Worm (Caenorhabditis elegans): ENCODE data around the gene mig-2.

Gene mig-2

DNA sequence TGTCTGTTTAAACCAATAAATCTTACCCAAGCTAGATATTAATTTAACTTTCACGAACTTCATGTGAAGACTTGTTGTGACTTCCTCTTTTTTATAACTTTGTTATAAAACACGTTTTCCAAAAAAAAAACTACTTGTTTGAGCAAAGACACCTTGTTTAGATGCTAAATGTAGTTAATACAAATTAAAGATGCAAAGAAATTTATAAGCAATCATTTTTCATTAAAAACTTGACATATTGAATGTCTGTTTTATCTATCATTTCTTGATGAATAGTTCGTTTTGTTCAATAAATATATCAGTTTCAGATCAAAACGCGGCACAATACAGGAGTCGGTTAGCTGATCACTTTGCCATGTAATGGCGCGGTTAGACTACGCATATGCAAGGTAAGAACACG lies 23.8 kb downstream of the mig-2 start, which contains the start of gene frm-3:
TSS of gene frm-3 (plus strand) at position 301 of the 400 bp plus-strand sequence.
- no peak for TF ChIP-seq lsy-2 (tag; optimal IDR thresholded peaks at IDR 0.05)
- no peak for TF ChIP-seq blmp-1 (tag; optimal IDR thresholded peaks at IDR 0.05)
- no peak for TF ChIP-seq mab-5 (tag; optimal IDR thresholded peaks at IDR 0.05)
- TF ChIP-seq pha-4 (tag; optimal IDR thresholded peaks at IDR 0.05), result no peak
- TF ChIP-seq hlh-1 (tag; optimal IDR thresholded peaks at IDR 0.05), result no peak
- no peak for TF ChIP-seq mls-2 (tag; optimal IDR thresholded peaks at IDR 0.05)
- no peak for TF ChIP-seq elt-1 (tag; optimal IDR thresholded peaks at IDR 0.05; ENCODE audit: borderline replicate concordance, insufficient read depth)
- TF ChIP-seq sem-2 (GFP tag; optimal IDR thresholded peaks at IDR 0.05), result no peak
- TF ChIP-seq tbx-8 (GFP tag; optimal IDR thresholded peaks at IDR 0.05), result no peak
- TF ChIP-seq nhr-237 (tag; optimal IDR thresholded peaks at IDR 0.05), result no peak
- TF ChIP-seq zip-8 (tag; optimal IDR thresholded peaks at IDR 0.05), result no peak
- TF ChIP-seq ceh-39 (tag; optimal IDR thresholded peaks at IDR 0.05), result no peak
- TF ChIP-seq unc-62 (GFP tag; optimal IDR thresholded peaks at IDR 0.05), result no peak
- no peak for TF ChIP-seq elt-3 (tag; optimal IDR thresholded peaks at IDR 0.05)
- TF ChIP-seq nhr-28 (tag; optimal IDR thresholded peaks at IDR 0.05), result no peak
- no peak for TF ChIP-seq nhr-76 (tag; optimal IDR thresholded peaks at IDR 0.05)

DNA sequence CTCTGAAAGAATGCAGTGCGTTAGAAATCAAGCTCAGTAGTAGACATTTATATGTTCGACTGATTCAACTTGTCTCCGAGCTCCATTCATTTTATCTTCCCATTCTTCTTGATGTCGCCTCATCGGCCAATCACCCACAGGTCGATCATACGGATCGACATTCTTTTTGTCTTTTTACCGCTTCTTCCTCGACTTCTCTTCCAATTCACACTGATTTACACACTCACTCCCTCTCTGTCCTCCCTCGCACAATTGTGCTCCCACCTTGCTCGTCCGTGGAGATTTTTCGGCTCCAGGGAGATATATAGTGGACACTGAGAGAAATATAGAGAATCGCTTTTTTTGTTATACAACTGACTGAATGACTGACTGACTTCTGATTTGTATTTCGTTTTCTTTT lies 25.8 kb downstream of the mig-2 start:
- TF ChIP-seq unc-120 (tag; optimal IDR thresholded peaks at IDR 0.05; ENCODE audit: poor library complexity, severe bottlenecking) (peak; percentile 37), ceh-83 (GFP tag; optimal IDR thresholded peaks at IDR 0.05) (no peak)

DNA sequence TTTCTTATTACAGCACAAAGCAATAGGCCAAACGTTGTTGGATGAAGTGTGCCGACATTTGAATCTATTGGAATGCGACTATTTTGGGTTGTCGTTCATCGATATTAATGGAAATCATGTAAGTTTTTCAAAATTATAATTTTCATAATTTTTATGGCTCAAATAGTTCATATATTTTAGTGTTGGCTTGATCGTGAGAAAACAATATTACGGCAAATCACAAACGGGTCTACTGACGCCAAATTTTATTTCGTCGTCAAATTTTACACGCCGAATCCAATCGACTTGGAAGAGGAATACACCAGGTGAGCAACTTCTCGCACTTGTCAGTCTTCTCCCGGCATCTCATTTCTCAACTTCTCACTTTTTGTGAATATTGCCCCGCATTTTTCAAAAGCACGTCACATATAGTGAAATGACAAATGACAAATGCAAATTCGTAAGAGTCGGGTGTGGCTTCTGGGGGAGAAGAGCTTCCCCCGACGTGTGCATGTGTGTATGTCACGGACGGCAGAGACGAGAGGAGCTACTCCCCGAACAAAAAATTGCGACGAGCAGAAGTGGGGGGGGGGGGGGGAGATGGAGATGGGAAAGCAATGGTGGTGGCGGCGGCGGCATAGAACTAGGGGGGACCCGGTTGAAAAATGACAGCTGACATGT lies 28.2 kb downstream of the mig-2 start:
- TF ChIP-seq blmp-1 (tag; optimal IDR thresholded peaks at IDR 0.05) (no peak), ztf-11 (tag; optimal IDR thresholded peaks at IDR 0.05) (no peak), unc-120 (tag; optimal IDR thresholded peaks at IDR 0.05; ENCODE audit: poor library complexity, severe bottlenecking) (peak; percentile 55), nhr-237 (tag; optimal IDR thresholded peaks at IDR 0.05) (no peak), pha-4 (tag; optimal IDR thresholded peaks at IDR 0.05) (no peak), nhr-2 (tag; optimal IDR thresholded peaks at IDR 0.05) (no peak), mep-1 (tag; optimal IDR thresholded peaks at IDR 0.05) (no peak), nhr-76 (tag; optimal IDR thresholded peaks at IDR 0.05) (no peak), cnd-1 (tag; optimal IDR thresholded peaks at IDR 0.05) (no peak), sptf-1 (tag; optimal IDR thresholded peaks at IDR 0.05) (no peak), lin-13 (tag; optimal IDR thresholded peaks at IDR 0.05) (no peak), drap-1 (GFP tag; optimal IDR thresholded peaks at IDR 0.05) (peak; percentile 7), flh-1 (GFP tag; optimal IDR thresholded peaks at IDR 0.05) (no peak), mab-5 (tag; optimal IDR thresholded peaks at IDR 0.05) (no peak), unc-62 (GFP tag; optimal IDR thresholded peaks at IDR 0.05) (peak; percentile 79), hlh-1 (tag; optimal IDR thresholded peaks at IDR 0.05) (peak; percentile 53), elt-1 (tag; optimal IDR thresholded peaks at IDR 0.05; ENCODE audit: borderline replicate concordance, insufficient read depth) (no peak)

DNA sequence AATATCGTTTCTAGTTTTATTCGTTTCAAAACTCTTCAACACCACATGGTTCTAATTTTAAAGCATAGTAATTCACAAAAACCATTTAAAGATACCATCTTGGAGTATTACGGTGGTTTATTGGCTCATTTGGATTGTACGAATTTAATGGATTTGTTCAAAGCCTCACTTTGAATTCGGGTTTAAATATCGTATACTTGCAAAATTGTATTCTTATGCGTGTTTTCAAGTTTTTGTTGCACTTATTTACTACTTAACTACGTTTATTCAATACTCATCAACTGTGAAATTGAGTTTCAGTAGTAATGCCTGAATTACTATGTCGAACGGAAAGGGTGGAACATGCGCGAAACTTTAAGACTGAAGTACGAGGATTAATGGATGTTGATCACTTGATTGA lies 37.0 kb downstream of the mig-2 start, which contains the start of gene abts-2:
TSS of gene abts-2 (plus strand) at position 301 of the 400 bp plus-strand sequence.
- TF ChIP-seq ceh-39 (tag; optimal IDR thresholded peaks at IDR 0.05) (no peak), elt-3 (tag; optimal IDR thresholded peaks at IDR 0.05) (no peak), lsy-2 (tag; optimal IDR thresholded peaks at IDR 0.05) (no peak), tbx-8 (GFP tag; optimal IDR thresholded peaks at IDR 0.05) (no peak), flh-1 (GFP tag; optimal IDR thresholded peaks at IDR 0.05) (no peak), unc-62 (GFP tag; optimal IDR thresholded peaks at IDR 0.05) (no peak), mep-1 (tag; optimal IDR thresholded peaks at IDR 0.05) (no peak), nhr-2 (tag; optimal IDR thresholded peaks at IDR 0.05) (no peak), blmp-1 (tag; optimal IDR thresholded peaks at IDR 0.05) (no peak), elt-1 (tag; optimal IDR thresholded peaks at IDR 0.05; ENCODE audit: borderline replicate concordance, insufficient read depth) (no peak), ham-2 (GFP tag; optimal IDR thresholded peaks at IDR 0.05) (no peak), hlh-1 (tag; optimal IDR thresholded peaks at IDR 0.05) (no peak), mls-2 (tag; optimal IDR thresholded peaks at IDR 0.05) (no peak), sem-2 (GFP tag; optimal IDR thresholded peaks at IDR 0.05) (no peak), lin-13 (tag; optimal IDR thresholded peaks at IDR 0.05) (no peak), ceh-43 (GFP tag; optimal IDR thresholded peaks at IDR 0.05) (no peak), ceh-83 (GFP tag; optimal IDR thresholded peaks at IDR 0.05) (no peak)

ce11 chrX:11585894-11586293 lies 37.5 kb downstream of the mig-2 start:
- TF ChIP-seq lin-32 (GFP tag; optimal IDR thresholded peaks at IDR 0.05) (no peak), M03D4.4 (tag; optimal IDR thresholded peaks at IDR 0.05) (no peak), unc-62 (GFP tag; optimal IDR thresholded peaks at IDR 0.05) (no peak), ztf-11 (tag; optimal IDR thresholded peaks at IDR 0.05) (no peak), nhr-2 (tag; optimal IDR thresholded peaks at IDR 0.05) (no peak), sptf-1 (tag; optimal IDR thresholded peaks at IDR 0.05) (no peak), ces-1 (GFP tag; optimal IDR thresholded peaks at IDR 0.05) (no peak), ceh-39 (tag; optimal IDR thresholded peaks at IDR 0.05) (no peak), flh-1 (GFP tag; optimal IDR thresholded peaks at IDR 0.05) (no peak)
